Worm (Caenorhabditis elegans) whole organism, L3 larva: Measurements from ENCODE around the gene dhhc-8.

ENCODE experiments used
- ama-1 ChIP-seq: fragments of 150-350 bp; optimal IDR thresholded peaks from 2 replicates; lab custom pipeline; 2018
- nhr-23 ChIP-seq: fragments of 150-350 bp; optimal IDR thresholded peaks from 2 replicates; lab custom pipeline; 2014; ENCODE audit warnings: missing biosample characterization, missing genetic modification reagents, missing genetic modification characterization
- nhr-25 ChIP-seq: sonication (generic microtip); optimal IDR thresholded peaks from 2 replicates; lab custom pipeline; 2017; ENCODE audit warnings: missing biosample characterization, missing genetic modification characterization
- nhr-77 ChIP-seq: fragments of 150-350 bp; optimal IDR thresholded peaks from 2 replicates; lab custom pipeline; 2014; ENCODE audit warnings: missing biosample characterization, missing genetic modification characterization

ce11 chrIII:13119520-13119919 lies 12.1 kb downstream of the dhhc-8 start, which contains the start of gene zig-8:
- no peak for TF ChIP-seq nhr-23 (tag; lab: Kevin White, UChicago)
- no peak for TF ChIP-seq ama-1 (lab: Kevin White, UChicago)
- TF ChIP-seq nhr-77 (tag; lab: Kevin White, UChicago): no peak
- TF ChIP-seq nhr-25: no peak
